Fruit fly (Drosophila melanogaster) whole organism, prepupa: Measurements from ENCODE around the gene CCKLR-17D1.

Source experiments
- Blimp-1 ChIP-seq: fragments of 200-800 bp; sonication (Bioruptor generic); optimal IDR thresholded peaks from 3 replicates; lab custom pipeline; 2017; ENCODE audit warnings: missing biosample characterization, missing genetic modification characterization, mild to moderate bottlenecking, moderate library complexity, missing genetic modification reagents
- CG16779 ChIP-seq: fragments of 200-800 bp; sonication (Bioruptor generic); optimal IDR thresholded peaks from 3 replicates; lab custom pipeline; 2017; ENCODE audit warnings: missing biosample characterization, mild to moderate bottlenecking, missing genetic modification characterization
- CG6276 ChIP-seq: fragments of 200-800 bp; sonication (Bioruptor generic); optimal IDR thresholded peaks from 2 replicates; lab custom pipeline; 2017; ENCODE audit warnings: missing biosample characterization, mild to moderate bottlenecking, missing genetic modification characterization
- Lpt ChIP-seq: fragments of 200-800 bp; sonication (Bioruptor generic); optimal IDR thresholded peaks from 3 replicates; lab custom pipeline; 2016; ENCODE audit warnings: missing biosample characterization, missing genetic modification characterization
- Met ChIP-seq: fragments of 200-800 bp; sonication (Bioruptor generic); optimal IDR thresholded peaks from 3 replicates; lab custom pipeline; 2016; ENCODE audit warnings: missing biosample characterization, missing genetic modification characterization
- OdsH ChIP-seq: fragments of 200-800 bp; sonication (Bioruptor generic); optimal IDR thresholded peaks from 3 replicates; lab custom pipeline; 2016; ENCODE audit warnings: missing biosample characterization, missing genetic modification characterization
- Smox ChIP-seq: fragments of 200-800 bp; sonication (Bioruptor generic); optimal IDR thresholded peaks from 3 replicates; lab custom pipeline; 2016; ENCODE audit warnings: missing biosample characterization, missing genetic modification characterization

DNA sequence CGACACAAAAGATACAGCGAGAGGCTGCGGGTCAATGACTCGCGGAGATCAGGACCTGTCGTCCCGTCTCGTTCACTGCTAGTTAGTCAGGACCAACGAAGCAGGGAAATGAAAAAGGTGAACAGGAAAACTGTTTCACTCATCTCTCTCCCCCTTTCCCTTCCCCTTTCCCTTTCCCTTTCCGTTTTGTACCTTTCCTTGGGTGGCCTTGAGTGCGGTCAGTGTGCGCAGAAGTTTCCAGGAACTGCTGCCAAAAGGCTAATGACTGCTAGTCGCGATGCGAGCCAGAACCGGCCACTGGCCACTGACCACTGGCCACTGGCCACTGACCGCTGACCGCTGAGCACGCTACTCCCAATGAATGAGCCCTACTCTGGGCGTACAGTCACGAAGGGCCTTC lies 30.8 kb downstream of the CCKLR-17D1 start:
- no peak for TF ChIP-seq Lpt (GFP tag; lab: Kevin White, UChicago)
- TF ChIP-seq Blimp-1 (GFP tag; lab: Kevin White, UChicago) = no peak
- no peak for TF ChIP-seq Met (GFP tag; lab: Kevin White, UChicago)
- no peak for TF ChIP-seq CG16779 (tag; lab: Kevin White, UChicago)
- no peak for TF ChIP-seq OdsH (GFP tag; lab: Kevin White, UChicago)
- no peak for TF ChIP-seq Smox (GFP tag; lab: Kevin White, UChicago)
- no peak for TF ChIP-seq CG6276 (GFP tag; lab: Kevin White, UChicago)
